Worm (Caenorhabditis elegans) whole organism, midembryonic: Measurements from ENCODE around the gene C45B2.1.

ENCODE experiments used
- T22C8.4 ChIP-seq: fragments of 200-800 bp; sonication (Bioruptor generic); IDR thresholded peaks from 2 replicates; pipeline ENCODE4 v1.3.6; 2022; ENCODE audit warnings: missing genetic modification characterization, missing compliant biosample characterization
- cog-1 ChIP-seq: sonication (generic microtip); optimal IDR thresholded peaks from 2 replicates; lab custom pipeline; 2016; ENCODE audit warnings: missing genetic modification characterization, missing compliant biosample characterization
- flt-1 ChIP-seq: fragments of 200-800 bp; sonication (Bioruptor generic); IDR thresholded peaks from 2 replicates; pipeline ENCODE4 v1.3.6; 2022; ENCODE audit warnings: missing genetic modification characterization, missing compliant biosample characterization
- klf-2 ChIP-seq: fragments of 200-800 bp; sonication (Bioruptor generic); conservative IDR thresholded peaks from 2 replicates; pipeline ENCODE4 v1.3.6; 2022; ENCODE audit warnings: missing genetic modification reagents, missing genetic modification characterization, missing compliant biosample characterization
- med-1 ChIP-seq: sonication (generic microtip); optimal IDR thresholded peaks from 2 replicates; lab custom pipeline; 2017; ENCODE audit warnings: missing genetic modification characterization, mild to moderate bottlenecking, missing compliant biosample characterization, antibody characterized with exemption, missing genetic modification reagents; ENCODE audit not compliant: insufficient read depth
- ref-1 ChIP-seq: fragments of 200-800 bp; sonication (Bioruptor generic); conservative IDR thresholded peaks from 2 replicates; pipeline ENCODE4 v1.3.6; 2022; ENCODE audit warnings: missing genetic modification reagents, missing genetic modification characterization, missing compliant biosample characterization
- ztf-29 ChIP-seq: fragments of 200-800 bp; sonication (Bioruptor generic); IDR thresholded peaks from 2 replicates; pipeline ENCODE4 v1.3.6; 2022; ENCODE audit warnings: missing genetic modification reagents, missing genetic modification characterization, missing compliant biosample characterization

- no peak for TF ChIP-seq med-1 (GFP tag; lab: Kevin White, UChicago)
- TF ChIP-seq ztf-29 (GFP tag; lab: Robert Waterston, UW) = no peak
- no peak for TF ChIP-seq flt-1 (GFP tag; lab: Robert Waterston, UW)
- no peak for TF ChIP-seq cog-1
- no peak for TF ChIP-seq klf-2 (GFP tag; lab: Robert Waterston, UW)
- no peak for TF ChIP-seq T22C8.4 (GFP tag; lab: Robert Waterston, UW)
- TF ChIP-seq ref-1 (GFP tag; lab: Robert Waterston, UW) = no peak
Observed at ce11 chrX:6081793-6082192, 4.1 kb upstream of the C45B2.1 start.
